Fruit fly (Drosophila melanogaster): Measurements from ENCODE around the gene Srg3.

dm6 chr3L:9424528-9424911 is 18.5 kb upstream of the Srg3 start:
- peak; percentile 27 for TF ChIP-seq CG34406 (GFP tag; optimal IDR thresholded peaks at IDR 0.05)
- no peak for TF ChIP-seq Lpt (GFP tag; optimal IDR thresholded peaks at IDR 0.05)
- no peak for TF ChIP-seq CG10631 (GFP tag; optimal IDR thresholded peaks at IDR 0.05)
- peak; percentile 35 for TF ChIP-seq OdsH (GFP tag; optimal IDR thresholded peaks at IDR 0.05)

Data from whole organism, prepupa.